Worm (Caenorhabditis elegans): Measurements from ENCODE around the gene ZC204.12.

ce11 chrII:1648768-1649167, 8.3 kb downstream of the ZC204.12 start, which contains the start of gene fbxb-21:
- TF ChIP-seq nhr-28 (tag; optimal IDR thresholded peaks at IDR 0.05) (no peak), unc-62 (GFP tag; optimal IDR thresholded peaks at IDR 0.05) (no peak), pha-4 (tag; optimal IDR thresholded peaks at IDR 0.05) (no peak), blmp-1 (tag; optimal IDR thresholded peaks at IDR 0.05) (no peak), lsy-2 (tag; optimal IDR thresholded peaks at IDR 0.05) (no peak), flh-1 (GFP tag; optimal IDR thresholded peaks at IDR 0.05) (no peak), ztf-11 (tag; optimal IDR thresholded peaks at IDR 0.05) (no peak), mep-1 (tag; optimal IDR thresholded peaks at IDR 0.05) (no peak), nhr-237 (tag; optimal IDR thresholded peaks at IDR 0.05) (no peak), nhr-12 (tag; optimal IDR thresholded peaks at IDR 0.05) (no peak), unc-39 (tag; optimal IDR thresholded peaks at IDR 0.05) (no peak), ceh-39 (tag; optimal IDR thresholded peaks at IDR 0.05) (no peak), elt-3 (tag; optimal IDR thresholded peaks at IDR 0.05) (no peak), hlh-1 (tag; optimal IDR thresholded peaks at IDR 0.05) (no peak)
